Worm (Caenorhabditis elegans) whole organism, young adult: ENCODE results near the gene sma-6.
A peak's percentile ranks its signal among the peaks of the same experiment; 100 is the strongest.

ENCODE experiments used
- B0019.2 ChIP-seq: fragments of 200-800 bp; sonication (Bioruptor generic); conservative IDR thresholded peaks from 2 replicates; pipeline ENCODE4 v1.3.6; 2022; ENCODE audit warnings: missing genetic modification reagents, missing genetic modification characterization, missing compliant biosample characterization
- B0035.1 ChIP-seq: sonication (generic microtip); optimal IDR thresholded peaks from 2 replicates; lab custom pipeline; 2016; ENCODE audit warnings: missing genetic modification characterization, mild to moderate bottlenecking, missing compliant biosample characterization, missing genotype, missing genetic modification reagents
- B0336.3 ChIP-seq: fragments of 200-800 bp; sonication (Bioruptor generic); IDR thresholded peaks from 2 replicates; pipeline ENCODE4 v1.3.6; 2022; ENCODE audit warnings: missing genetic modification characterization, missing compliant biosample characterization
- C17E4.6 ChIP-seq: fragments of 200-800 bp; sonication (Bioruptor generic); IDR thresholded peaks from 2 replicates; pipeline ENCODE4 v1.3.6; 2022; ENCODE audit warnings: missing genetic modification reagents, missing genetic modification characterization, missing compliant biosample characterization
- F23B12.7 ChIP-seq: sonication (generic microtip); optimal IDR thresholded peaks from 2 replicates; lab custom pipeline; 2017; ENCODE audit warnings: missing genetic modification characterization, mild to moderate bottlenecking, missing compliant biosample characterization, antibody characterized with exemption, moderate library complexity; ENCODE audit not compliant: insufficient read depth
- F33H1.4 ChIP-seq: fragments of 200-800 bp; sonication (Bioruptor generic); IDR thresholded peaks from 2 replicates; pipeline ENCODE4 v1.3.6; 2022; ENCODE audit warnings: missing genetic modification reagents, missing genetic modification characterization, missing compliant biosample characterization
- F52B5.7 ChIP-seq: sonication (generic microtip); optimal IDR thresholded peaks from 2 replicates; lab custom pipeline; 2016; ENCODE audit warnings: mild to moderate bottlenecking, missing genetic modification characterization, missing compliant biosample characterization
- K12H6.12 ChIP-seq: fragments of 200-800 bp; sonication (Bioruptor generic); optimal IDR thresholded peaks from 2 replicates; lab custom pipeline; 2018; ENCODE audit warnings: mild to moderate bottlenecking, missing genetic modification characterization, missing compliant biosample characterization
- Y53G8AR.9 ChIP-seq: fragments of 200-800 bp; sonication (Bioruptor generic); conservative IDR thresholded peaks from 2 replicates; pipeline ENCODE4 v1.3.6; 2022; ENCODE audit warnings: missing genetic modification reagents, missing genetic modification characterization, missing compliant biosample characterization
- Y56A3A.18 ChIP-seq: fragments of 200-800 bp; sonication (Bioruptor generic); IDR thresholded peaks from 2 replicates; pipeline ENCODE4 v1.3.6; 2022; ENCODE audit warnings: missing genetic modification reagents, missing genetic modification characterization, missing compliant biosample characterization
- Y67H2A.10 ChIP-seq: fragments of 200-800 bp; sonication (Bioruptor generic); conservative IDR thresholded peaks from 2 replicates; pipeline ENCODE4 v1.3.6; 2022; ENCODE audit warnings: missing genetic modification reagents, missing genetic modification characterization, missing compliant biosample characterization
- Y79H2A.3 ChIP-seq: fragments of 200-800 bp; sonication (Bioruptor generic); conservative IDR thresholded peaks from 2 replicates; pipeline ENCODE4 v1.3.6; 2022; ENCODE audit warnings: missing genetic modification reagents, missing genetic modification characterization, missing compliant biosample characterization
- akir-1 ChIP-seq: fragments of 200-800 bp; sonication (Bioruptor generic); optimal IDR thresholded peaks from 2 replicates; lab custom pipeline; 2018; ENCODE audit warnings: mild to moderate bottlenecking, missing genetic modification characterization, moderate library complexity, missing compliant biosample characterization
- athp-1 ChIP-seq: sonication (generic microtip); optimal IDR thresholded peaks from 2 replicates; lab custom pipeline; 2017; ENCODE audit warnings: mild to moderate bottlenecking, missing genetic modification characterization, missing compliant biosample characterization
- cebp-1 ChIP-seq, 2 experiments: fragments of 200-800 bp in 1 of 2; sonication (Bioruptor generic) in 1 of 2; sonication (generic microtip) in 1 of 2; IDR thresholded peaks in 1 of 2; optimal IDR thresholded peaks in 1 of 2; 2 replicates each; pipeline versions ENCODE4 v1.3.6 to Lab custom; 2017 to 2022; ENCODE audit warnings: missing compliant biosample characterization in 2 of 2, missing genetic modification characterization in 2 of 2, mild to moderate bottlenecking in 1 of 2, missing genetic modification reagents in 1 of 2, moderate library complexity in 1 of 2
- ceh-40 ChIP-seq: fragments of 200-800 bp; sonication (Bioruptor generic); IDR thresholded peaks from 2 replicates; pipeline ENCODE4 v1.3.6; 2022; ENCODE audit warnings: missing genetic modification characterization, missing compliant biosample characterization
- ceh-58 ChIP-seq: fragments of 200-800 bp; sonication (Bioruptor generic); IDR thresholded peaks from 2 replicates; pipeline ENCODE4 v1.3.6; 2022; ENCODE audit warnings: missing genetic modification characterization, missing compliant biosample characterization
- ceh-79 ChIP-seq: sonication (generic microtip); optimal IDR thresholded peaks from 2 replicates; lab custom pipeline; 2017; ENCODE audit warnings: mild to moderate bottlenecking, missing genetic modification characterization, missing compliant biosample characterization
- dpff-1 ChIP-seq: sonication (generic microtip); optimal IDR thresholded peaks from 2 replicates; lab custom pipeline; 2017; ENCODE audit warnings: mild to moderate bottlenecking, missing genetic modification characterization, missing compliant biosample characterization
- efl-1 ChIP-seq: fragments of 150-350 bp; optimal IDR thresholded peaks from 2 replicates; lab custom pipeline; 2014; ENCODE audit warnings: missing biosample characterization, missing genetic modification reagents, missing genetic modification characterization
- egl-44 ChIP-seq: fragments of 200-800 bp; sonication (Bioruptor generic); IDR thresholded peaks from 2 replicates; pipeline ENCODE4 v1.3.6; 2022; ENCODE audit warnings: missing genetic modification reagents, missing genetic modification characterization, missing compliant biosample characterization
- ekl-4 ChIP-seq: fragments of 200-800 bp; sonication (Bioruptor generic); IDR thresholded peaks from 2 replicates; pipeline ENCODE4 v1.3.6; 2022; ENCODE audit warnings: missing genetic modification reagents, missing genetic modification characterization, missing compliant biosample characterization
- ets-4 ChIP-seq: fragments of 200-800 bp; sonication (Bioruptor generic); optimal IDR thresholded peaks from 2 replicates; lab custom pipeline; 2018; ENCODE audit warnings: mild to moderate bottlenecking, missing genetic modification characterization, missing compliant biosample characterization
- hsf-1 ChIP-seq: fragments of 200-800 bp; sonication (Bioruptor generic); IDR thresholded peaks from 2 replicates; pipeline ENCODE4 v1.3.6; 2022; ENCODE audit warnings: missing genetic modification reagents, missing genetic modification characterization, missing compliant biosample characterization
- let-526 ChIP-seq: fragments of 200-800 bp; sonication (Bioruptor generic); IDR thresholded peaks from 2 replicates; pipeline ENCODE4 v1.3.6; 2022; ENCODE audit warnings: missing genetic modification reagents, missing genetic modification characterization, missing compliant biosample characterization
- let-607 ChIP-seq, 2 experiments: fragments of 200-800 bp in 1 of 2; sonication (Bioruptor generic) in 1 of 2; sonication (generic microtip) in 1 of 2; optimal IDR thresholded peaks; 2 replicates each; lab custom pipeline; 2016 to 2018; ENCODE audit warnings: mild to moderate bottlenecking in 2 of 2, missing compliant biosample characterization in 2 of 2, missing genetic modification characterization in 2 of 2, moderate library complexity in 2 of 2, missing genotype in 1 of 2
- lin-26 ChIP-seq: fragments of 200-800 bp; sonication (Bioruptor generic); IDR thresholded peaks from 2 replicates; pipeline ENCODE4 v1.3.6; 2022; ENCODE audit warnings: missing genetic modification reagents, missing genetic modification characterization, missing compliant biosample characterization
- madf-6 ChIP-seq: fragments of 200-800 bp; sonication (Bioruptor generic); IDR thresholded peaks from 2 replicates; pipeline ENCODE4 v1.3.6; 2022; ENCODE audit warnings: missing genetic modification reagents, missing genetic modification characterization, missing compliant biosample characterization
- madf-8 ChIP-seq: fragments of 200-800 bp; sonication (Bioruptor generic); conservative IDR thresholded peaks from 2 replicates; pipeline ENCODE4 v1.3.6; 2022; ENCODE audit warnings: missing genetic modification reagents, missing genetic modification characterization, missing compliant biosample characterization
- nfya-2 ChIP-seq: fragments of 200-800 bp; sonication (Bioruptor generic); IDR thresholded peaks from 2 replicates; pipeline ENCODE4 v1.3.6; 2022; ENCODE audit warnings: missing genetic modification reagents, missing genetic modification characterization, missing compliant biosample characterization
- nhr-80 ChIP-seq: sonication (generic microtip); optimal IDR thresholded peaks from 2 replicates; lab custom pipeline; 2016; ENCODE audit warnings: missing genetic modification characterization, missing compliant biosample characterization
- rcor-1 ChIP-seq: fragments of 200-800 bp; sonication (Bioruptor generic); IDR thresholded peaks from 2 replicates; pipeline ENCODE4 v1.3.6; 2022; ENCODE audit warnings: missing genetic modification reagents, missing genetic modification characterization, missing compliant biosample characterization
- rec-8 ChIP-seq, 2 experiments: sonication (generic microtip); optimal IDR thresholded peaks; 2 replicates each; lab custom pipeline; 2016; ENCODE audit warnings: mild to moderate bottlenecking in 2 of 2, missing genetic modification characterization in 2 of 2, missing genetic modification reagents in 2 of 2, missing genotype in 2 of 2, missing biosample characterization in 1 of 2, missing compliant biosample characterization in 1 of 2, moderate library complexity in 1 of 2
- snpc-1.1 ChIP-seq: sonication (generic microtip); optimal IDR thresholded peaks from 2 replicates; lab custom pipeline; 2017; ENCODE audit warnings: missing genetic modification characterization, mild to moderate bottlenecking, missing compliant biosample characterization, antibody characterized with exemption, moderate library complexity, missing genotype, missing genetic modification reagents; ENCODE audit not compliant: insufficient read depth
- snpc-3.4 ChIP-seq: sonication (generic microtip); optimal IDR thresholded peaks from 2 replicates; lab custom pipeline; 2017; ENCODE audit warnings: missing genetic modification characterization, mild to moderate bottlenecking, missing compliant biosample characterization, antibody characterized with exemption, moderate library complexity, missing genotype, missing genetic modification reagents
- snpc-4 ChIP-seq, 5 experiments: fragments of 150-350 bp in 1 of 5; sonication (generic microtip) in 4 of 5; optimal IDR thresholded peaks; 2 replicates each; lab custom pipeline; 2014 to 2018; ENCODE audit warnings: missing genetic modification characterization in 5 of 5, missing biosample characterization in 3 of 5, antibody characterized with exemption in 2 of 5, mild to moderate bottlenecking in 2 of 5, missing compliant biosample characterization in 2 of 5, missing genotype in 2 of 5, moderate library complexity in 2 of 5, missing genetic modification reagents in 1 of 5
- somi-1 ChIP-seq: fragments of 200-800 bp; sonication (Bioruptor generic); optimal IDR thresholded peaks from 2 replicates; lab custom pipeline; 2018; ENCODE audit warnings: mild to moderate bottlenecking, missing genetic modification characterization, missing compliant biosample characterization
- tbx-9 ChIP-seq: sonication (generic microtip); optimal IDR thresholded peaks from 2 replicates; lab custom pipeline; 2016; ENCODE audit warnings: borderline replicate concordance, missing genetic modification characterization, inconsistent platforms, missing compliant biosample characterization
- tlf-1 ChIP-seq: fragments of 200-800 bp; sonication (Bioruptor generic); optimal IDR thresholded peaks from 2 replicates; lab custom pipeline; 2018; ENCODE audit warnings: mild to moderate bottlenecking, missing genetic modification characterization, missing compliant biosample characterization
- xnd-1 ChIP-seq: sonication (generic microtip); optimal IDR thresholded peaks from 2 replicates; lab custom pipeline; 2016; ENCODE audit warnings: missing genotype, missing genetic modification reagents, missing genetic modification characterization, missing compliant biosample characterization
- zfh-2 ChIP-seq: fragments of 200-800 bp; sonication (Bioruptor generic); conservative IDR thresholded peaks from 2 replicates; pipeline ENCODE4 v1.3.6; 2022; ENCODE audit warnings: missing genetic modification reagents, missing genetic modification characterization, missing compliant biosample characterization
- zim-3 ChIP-seq: sonication (generic microtip); optimal IDR thresholded peaks from 2 replicates; lab custom pipeline; 2017; ENCODE audit warnings: mild to moderate bottlenecking, missing genetic modification characterization, moderate library complexity, missing compliant biosample characterization
- ztf-22 ChIP-seq: fragments of 200-800 bp; sonication (Bioruptor generic); optimal IDR thresholded peaks from 2 replicates; lab custom pipeline; 2018; ENCODE audit warnings: mild to moderate bottlenecking, missing genetic modification characterization, moderate library complexity, missing compliant biosample characterization
- ztf-26 ChIP-seq: sonication (generic microtip); optimal IDR thresholded peaks from 2 replicates; lab custom pipeline; 2017; ENCODE audit warnings: missing genetic modification characterization, missing compliant biosample characterization
- ztf-6 ChIP-seq: fragments of 200-800 bp; sonication (Bioruptor generic); IDR thresholded peaks from 2 replicates; pipeline ENCODE4 v1.3.6; 2022; ENCODE audit warnings: missing genetic modification reagents, missing genetic modification characterization, missing compliant biosample characterization

The sma-6 gene

ce11 chrII:6331222-6331830 is 7.0 kb downstream of the sma-6 start, which contains the start of gene set-4 (continued):
- TF ChIP-seq rec-8 (tag; optimal IDR thresholded peaks at IDR 0.05; lab: Kevin White, UChicago) (no peak), ztf-22 (no peak), snpc-3.4 (no peak), B0019.2 (GFP tag; lab: Robert Waterston, UW) (no peak; the same call in 1 of the 2 replicates), B0336.3 (GFP tag; lab: Robert Waterston, UW) (peak; percentile 89), ekl-4 (peak; percentile 84), nfya-2 (no peak), madf-6 (peak; percentile 79), K12H6.12 (peak; percentile 87), snpc-4 (GFP tag; optimal IDR thresholded peaks at IDR 0.05; lab: Kevin White, UChicago) (peak; percentile 4), snpc-4 (tag; optimal IDR thresholded peaks at IDR 0.05; lab: Kevin White, UChicago) (peak; percentile 6 to 81 (median 64)), egl-44 (GFP tag; lab: Robert Waterston, UW) (no peak), nhr-80 (peak; percentile 97), tlf-1 (GFP tag; lab: Kevin White, UChicago) (peak; percentile 60), hsf-1 (no peak), ceh-79 (no peak), ceh-40 (GFP tag; lab: Robert Waterston, UW) (no peak), zim-3 (tag; lab: Kevin White, UChicago) (peak; percentile 11), let-526 (0 out of 2 replicates have a peak, but pooled peaks have one; percentile 51), ceh-58 (GFP tag; lab: Robert Waterston, UW) (no peak), athp-1 (tag; lab: Kevin White, UChicago) (peak; percentile 38), F23B12.7 (peak; percentile 85), akir-1 (GFP tag; lab: Kevin White, UChicago) (no peak), Y79H2A.3 (no peak), C17E4.6 (GFP tag; lab: Robert Waterston, UW) (peak; percentile 42; the same call in 1 of the 2 replicates), snpc-1.1 (tag; lab: Kevin White, UChicago) (no peak), rcor-1 (GFP tag; lab: Robert Waterston, UW) (peak; percentile 79), F33H1.4 (GFP tag; lab: Robert Waterston, UW) (peak; percentile 78), F52B5.7 (no peak), cebp-1 (GFP tag; IDR thresholded peaks at IDR 0.05; lab: Robert Waterston, UW) (0 out of 2 replicates have a peak, but pooled peaks have one; percentile 24), cebp-1 (tag; optimal IDR thresholded peaks at IDR 0.05; lab: Kevin White, UChicago) (peak; percentile 88), Y67H2A.10 (GFP tag; lab: Robert Waterston, UW) (no peak; the same call in 1 of the 2 replicates), zfh-2 (GFP tag; lab: Robert Waterston, UW) (peak; percentile 96), let-607 (tag; optimal IDR thresholded peaks at IDR 0.05; lab: Kevin White, UChicago) (peak; percentile 53 to 72), ztf-26 (peak; percentile 85), ztf-6 (no peak), xnd-1 (tag; lab: Kevin White, UChicago) (peak; percentile 62), Y53G8AR.9 (peak; percentile 82), madf-8 (GFP tag; lab: Robert Waterston, UW) (peak; percentile 30; the same call in 1 of the 2 replicates), B0035.1 (tag; lab: Kevin White, UChicago) (no peak), tbx-9 (tag; lab: Kevin White, UChicago) (no peak), dpff-1 (tag; lab: Kevin White, UChicago) (no peak), efl-1 (GFP tag; lab: Kevin White, UChicago) (peak; percentile 58), ets-4 (GFP tag; lab: Kevin White, UChicago) (peak; percentile 75), somi-1 (GFP tag; lab: Kevin White, UChicago) (peak; percentile 56), Y56A3A.18 (GFP tag; lab: Robert Waterston, UW) (no peak), lin-26 (GFP tag; lab: Robert Waterston, UW) (no peak)
